Fruit fly (Drosophila melanogaster): ENCODE results near the gene Vm26Aa.

- no peak for TF ChIP-seq Mnt (GFP tag; optimal IDR thresholded peaks at IDR 0.05)
- TF ChIP-seq cic (GFP tag; optimal IDR thresholded peaks at IDR 0.05), result no peak
These were observed 18.9 kb upstream of the Vm26Aa start for dm6 chr2L:5979055-5979399.

All from whole organism, adult.